Fruit fly (Drosophila melanogaster): Measurements from ENCODE around the gene CG3386.

Gene CG3386

DNA sequence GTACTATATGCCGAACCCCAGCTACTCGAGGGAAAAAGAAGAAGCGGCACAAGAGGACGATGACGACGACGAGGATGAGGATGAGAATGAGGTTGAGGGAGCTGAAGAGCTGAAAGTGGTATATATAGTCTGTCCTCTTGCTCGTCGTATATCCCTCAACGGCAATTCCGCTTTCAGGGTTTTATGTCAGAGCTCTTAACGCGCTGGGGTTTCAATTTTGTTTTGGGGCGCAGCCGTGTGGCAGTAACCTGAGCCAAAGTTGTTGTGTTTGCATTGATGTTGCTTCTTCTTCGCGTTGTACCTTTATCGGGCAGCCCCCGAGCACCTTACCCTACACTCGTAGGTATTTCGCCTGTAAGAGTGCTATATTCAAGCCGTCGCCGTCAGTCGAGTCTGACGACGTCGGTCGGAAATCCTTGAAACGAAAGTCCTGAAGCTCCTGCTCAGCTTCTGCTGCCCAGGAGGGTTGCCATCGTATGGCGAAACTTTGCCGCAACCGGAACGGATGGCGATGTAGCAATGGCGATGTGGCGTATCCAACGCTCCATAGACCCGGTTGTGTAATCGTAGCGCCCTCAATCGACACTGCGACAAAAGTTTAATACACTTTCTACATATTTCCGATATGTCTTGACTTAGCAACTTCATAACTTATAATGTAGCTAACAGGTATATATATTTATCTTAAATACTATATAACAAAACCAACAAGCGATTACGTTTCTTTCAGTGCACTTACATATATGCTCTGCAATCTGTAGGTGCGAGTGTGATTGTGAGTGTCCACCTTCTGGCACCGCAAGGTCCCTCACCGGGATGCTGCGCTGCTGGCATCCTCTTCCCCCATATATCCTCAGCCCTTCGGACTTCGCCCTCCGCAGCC is 22.6 kb upstream of the CG3386 start (continued):
- TF ChIP-seq CG6683 (GFP tag; optimal IDR thresholded peaks at IDR 0.05) = no peak
- TF ChIP-seq CG8765 (GFP tag; IDR thresholded peaks at IDR 0.05) = no peak
- no peak for TF ChIP-seq CkIIα-i1 (GFP tag; IDR thresholded peaks at IDR 0.05)
- TF ChIP-seq onecut (GFP tag; IDR thresholded peaks at IDR 0.05) = no peak
- TF ChIP-seq Sry-β (GFP tag; optimal IDR thresholded peaks at IDR 0.05) = no peak
- TF ChIP-seq Vsx1 (GFP tag; optimal IDR thresholded peaks at IDR 0.05) = no peak
- TF ChIP-seq pb (GFP tag; optimal IDR thresholded peaks at IDR 0.05) = no peak
- peak; percentile 61; the same call in 1 of the 3 replicates for TF ChIP-seq ase (GFP tag; IDR thresholded peaks at IDR 0.05)
- peak; percentile 4 for TF ChIP-seq CG5245 (GFP tag; optimal IDR thresholded peaks at IDR 0.05)
- no peak for TF ChIP-seq Sin3A (optimal IDR thresholded peaks at IDR 0.05)
- no peak for TF ChIP-seq emc (GFP tag; optimal IDR thresholded peaks at IDR 0.05)
- TF ChIP-seq Taf1 (GFP tag; IDR thresholded peaks at IDR 0.05) = no peak
- TF ChIP-seq sr (GFP tag; IDR thresholded peaks at IDR 0.05) = no peak
- TF ChIP-seq Dfd (GFP tag; optimal IDR thresholded peaks at IDR 0.05) = no peak
- TF ChIP-seq lilli (GFP tag; optimal IDR thresholded peaks at IDR 0.05) = no peak
- no peak for TF ChIP-seq hth (optimal IDR thresholded peaks at IDR 0.05)
- no peak for TF ChIP-seq Trl (optimal IDR thresholded peaks at IDR 0.05)
- no peak for TF ChIP-seq Trl (GFP tag; optimal IDR thresholded peaks at IDR 0.05)
- TF ChIP-seq HLHmδ (GFP tag; optimal IDR thresholded peaks at IDR 0.05) = no peak
- no peak for TF ChIP-seq dati (GFP tag; IDR thresholded peaks at IDR 0.05)
- no peak for TF ChIP-seq grn (GFP tag; optimal IDR thresholded peaks at IDR 0.05)
- no peak for TF ChIP-seq Side (GFP tag; optimal IDR thresholded peaks at IDR 0.05)
- no peak for TF ChIP-seq fd3F (GFP tag; optimal IDR thresholded peaks at IDR 0.05)
- TF ChIP-seq CG7928 (GFP tag; optimal IDR thresholded peaks at IDR 0.05) = no peak
- no peak for TF ChIP-seq fu2 (GFP tag; optimal IDR thresholded peaks at IDR 0.05)
- no peak for TF ChIP-seq nerfin-2 (GFP tag; IDR thresholded peaks at IDR 0.05; ENCODE audit: partially characterized antibody)
- TF ChIP-seq CG12236 (GFP tag; optimal IDR thresholded peaks at IDR 0.05) = no peak
- 0 out of 2 replicates have a peak, but pooled peaks have one; percentile 7 for TF ChIP-seq E2f2 (GFP tag; IDR thresholded peaks at IDR 0.05)
- no peak for TF ChIP-seq Neu2 (GFP tag; optimal IDR thresholded peaks at IDR 0.05; ENCODE audit: borderline replicate concordance)
- no peak for TF ChIP-seq gcm (GFP tag; optimal IDR thresholded peaks at IDR 0.05)
- TF ChIP-seq Ets97D (GFP tag; optimal IDR thresholded peaks at IDR 0.05) = no peak
- TF ChIP-seq CG10366 (GFP tag; IDR thresholded peaks at IDR 0.05) = peak; percentile 56
- TF ChIP-seq ken (GFP tag; IDR thresholded peaks at IDR 0.05) = no peak
- TF ChIP-seq Mrtf (GFP tag; IDR thresholded peaks at IDR 0.05) = no peak
- TF ChIP-seq CG3065 (GFP tag; optimal IDR thresholded peaks at IDR 0.05) = no peak
- TF ChIP-seq CG17612 (GFP tag; IDR thresholded peaks at IDR 0.05) = no peak
- TF ChIP-seq pfk (GFP tag; optimal IDR thresholded peaks at IDR 0.05) = no peak
- TF ChIP-seq psq (GFP tag; optimal IDR thresholded peaks at IDR 0.05) = no peak
- TF ChIP-seq CG14860 (GFP tag; IDR thresholded peaks at IDR 0.05; ENCODE audit: partially characterized antibody) = no peak
- TF ChIP-seq Med (GFP tag) = no peak
- TF ChIP-seq crol (GFP tag; IDR thresholded peaks at IDR 0.05) = 0 out of 2 replicates have a peak, but pooled peaks have one; percentile 6
- no peak for TF ChIP-seq Hr39 (optimal IDR thresholded peaks at IDR 0.05)
- no peak for TF ChIP-seq CG14050 (GFP tag; IDR thresholded peaks at IDR 0.05)
- TF ChIP-seq Nf-YB (GFP tag; optimal IDR thresholded peaks at IDR 0.05) = no peak
- no peak for TF ChIP-seq cad (GFP tag; optimal IDR thresholded peaks at IDR 0.05)
- TF ChIP-seq CG43689 (GFP tag; IDR thresholded peaks at IDR 0.05) = no peak
- TF ChIP-seq CG3281 (GFP tag; optimal IDR thresholded peaks at IDR 0.05) = no peak
- TF ChIP-seq CG15479 (GFP tag; optimal IDR thresholded peaks at IDR 0.05) = no peak
- no peak for TF ChIP-seq Doc2 (GFP tag; IDR thresholded peaks at IDR 0.05)
- no peak for TF ChIP-seq MBD-R2 (GFP tag; IDR thresholded peaks at IDR 0.05)
- TF ChIP-seq Blimp-1 (GFP tag; optimal IDR thresholded peaks at IDR 0.05) = peak; percentile 35
- 0 out of 2 replicates have a peak, but pooled peaks have one; percentile 25 for TF ChIP-seq Nf-YA (GFP tag; IDR thresholded peaks at IDR 0.05)
